Fruit fly (Drosophila melanogaster): Measurements from ENCODE around the gene Takl1.

DNA sequence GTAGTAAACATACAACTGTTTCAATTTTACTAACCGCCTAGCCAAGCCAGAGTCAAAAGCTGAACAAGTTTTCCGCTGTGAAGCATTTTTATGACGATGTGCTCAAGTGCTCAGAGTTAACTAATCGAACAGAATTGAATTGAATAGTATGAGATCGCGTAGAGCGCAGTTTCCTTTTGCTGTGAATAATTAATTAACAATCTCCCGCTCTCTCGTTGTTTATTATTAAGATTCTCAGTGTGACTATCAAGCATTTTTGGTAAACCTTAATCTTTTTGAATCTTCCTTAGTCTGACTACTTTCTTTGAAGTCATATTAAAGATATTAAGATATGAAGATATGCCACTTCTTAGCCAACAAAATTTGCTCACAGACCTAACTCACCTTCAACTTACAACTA, 27.2 kb downstream of the Takl1 start, which contains the start of gene CG31200:
- TF ChIP-seq CG8478 (optimal IDR thresholded peaks at IDR 0.05) (no peak), CTCF (optimal IDR thresholded peaks at IDR 0.05) (no peak)

Measured in S2 (cell line).